Worm (Caenorhabditis elegans) whole organism, young adult: ENCODE data around the gene F56F10.1.

ENCODE experiments used
- B0336.3 ChIP-seq: fragments of 200-800 bp; sonication (Bioruptor generic); IDR thresholded peaks from 2 replicates; pipeline ENCODE4 v1.3.6; 2022; ENCODE audit warnings: missing genetic modification characterization, missing compliant biosample characterization
- C06A6.2 ChIP-seq: fragments of 200-800 bp; sonication (Bioruptor generic); conservative IDR thresholded peaks from 2 replicates; pipeline ENCODE4 v1.3.6; 2022; ENCODE audit warnings: missing genetic modification characterization, missing compliant biosample characterization
- D2030.7 ChIP-seq: fragments of 200-800 bp; sonication (Bioruptor generic); IDR thresholded peaks from 2 replicates; pipeline ENCODE4 v1.3.6; 2022; ENCODE audit warnings: missing genetic modification reagents, missing genetic modification characterization, missing compliant biosample characterization
- F57A8.1 ChIP-seq: fragments of 200-800 bp; sonication (Bioruptor generic); optimal IDR thresholded peaks from 2 replicates; lab custom pipeline; 2018; ENCODE audit warnings: mild to moderate bottlenecking, missing genetic modification characterization, moderate library complexity, missing compliant biosample characterization
- K11D2.4 ChIP-seq: fragments of 200-800 bp; sonication (Bioruptor generic); IDR thresholded peaks from 2 replicates; pipeline ENCODE4 v1.3.6; 2022; ENCODE audit warnings: missing genetic modification reagents, missing genetic modification characterization, missing compliant biosample characterization
- T07F8.4 ChIP-seq: sonication (generic microtip); optimal IDR thresholded peaks from 2 replicates; lab custom pipeline; 2016; ENCODE audit warnings: mild to moderate bottlenecking, missing genetic modification characterization, moderate library complexity, missing compliant biosample characterization
- Y53F4B.3 ChIP-seq: fragments of 200-800 bp; sonication (Bioruptor generic); IDR thresholded peaks from 2 replicates; pipeline ENCODE4 v1.3.6; 2022; ENCODE audit warnings: missing genetic modification reagents, missing genetic modification characterization, missing compliant biosample characterization
- Y79H2A.3 ChIP-seq: fragments of 200-800 bp; sonication (Bioruptor generic); conservative IDR thresholded peaks from 2 replicates; pipeline ENCODE4 v1.3.6; 2022; ENCODE audit warnings: missing genetic modification reagents, missing genetic modification characterization, missing compliant biosample characterization
- ZK185.1 ChIP-seq: sonication (generic microtip); optimal IDR thresholded peaks from 2 replicates; lab custom pipeline; 2016; ENCODE audit warnings: mild to moderate bottlenecking, missing genetic modification characterization, missing compliant biosample characterization; ENCODE audit not compliant: poor library complexity, severe bottlenecking
- ama-1 ChIP-seq, 3 experiments: fragments of 150-350 bp in 1 of 3; sonication (generic microtip) in 2 of 3; optimal IDR thresholded peaks; 2 replicates each; lab custom pipeline; 2014 to 2018; ENCODE audit warnings: missing biosample characterization in 2 of 3, missing genetic modification characterization in 2 of 3, missing genetic modification reagents in 2 of 3
- aptf-3 ChIP-seq: fragments of 200-800 bp; sonication (Bioruptor generic); IDR thresholded peaks from 2 replicates; pipeline ENCODE4 v1.3.6; 2022; ENCODE audit warnings: missing genetic modification characterization, missing compliant biosample characterization
- athp-1 ChIP-seq: sonication (generic microtip); optimal IDR thresholded peaks from 2 replicates; lab custom pipeline; 2017; ENCODE audit warnings: mild to moderate bottlenecking, missing genetic modification characterization, missing compliant biosample characterization
- attf-3 ChIP-seq: fragments of 200-800 bp; sonication (Bioruptor generic); conservative IDR thresholded peaks from 2 replicates; pipeline ENCODE4 v1.3.6; 2022; ENCODE audit warnings: missing genetic modification reagents, missing genetic modification characterization, missing compliant biosample characterization
- attf-5 ChIP-seq: fragments of 200-800 bp; sonication (Bioruptor generic); optimal IDR thresholded peaks from 2 replicates; lab custom pipeline; 2018; ENCODE audit warnings: mild to moderate bottlenecking, missing genetic modification characterization, missing compliant biosample characterization
- bed-1 ChIP-seq: fragments of 200-800 bp; sonication (Bioruptor generic); IDR thresholded peaks from 2 replicates; pipeline ENCODE4 v1.3.6; 2022; ENCODE audit warnings: missing genetic modification reagents, missing genetic modification characterization, missing compliant biosample characterization
- ceh-100 ChIP-seq: fragments of 200-800 bp; sonication (Bioruptor generic); IDR thresholded peaks from 2 replicates; pipeline ENCODE4 v1.3.6; 2022; ENCODE audit warnings: missing genetic modification reagents, missing genetic modification characterization, missing compliant biosample characterization
- ceh-58 ChIP-seq: fragments of 200-800 bp; sonication (Bioruptor generic); IDR thresholded peaks from 2 replicates; pipeline ENCODE4 v1.3.6; 2022; ENCODE audit warnings: missing genetic modification characterization, missing compliant biosample characterization
- ceh-79 ChIP-seq: sonication (generic microtip); optimal IDR thresholded peaks from 2 replicates; lab custom pipeline; 2017; ENCODE audit warnings: mild to moderate bottlenecking, missing genetic modification characterization, missing compliant biosample characterization
- ceh-91 ChIP-seq: fragments of 200-800 bp; sonication (Bioruptor generic); IDR thresholded peaks from 2 replicates; pipeline ENCODE4 v1.3.6; 2022; ENCODE audit warnings: missing genetic modification reagents, missing genetic modification characterization, missing compliant biosample characterization
- die-1 ChIP-seq: sonication (generic microtip); optimal IDR thresholded peaks from 2 replicates; lab custom pipeline; 2016; ENCODE audit warnings: missing genotype, mild to moderate bottlenecking, missing genetic modification characterization, missing compliant biosample characterization
- efl-1 ChIP-seq: fragments of 150-350 bp; optimal IDR thresholded peaks from 2 replicates; lab custom pipeline; 2014; ENCODE audit warnings: missing biosample characterization, missing genetic modification reagents, missing genetic modification characterization
- egrh-3 ChIP-seq: fragments of 200-800 bp; sonication (Bioruptor generic); IDR thresholded peaks from 2 replicates; pipeline ENCODE4 v1.3.6; 2022; ENCODE audit warnings: missing genetic modification reagents, missing genetic modification characterization, missing compliant biosample characterization
- ets-4 ChIP-seq: fragments of 200-800 bp; sonication (Bioruptor generic); optimal IDR thresholded peaks from 2 replicates; lab custom pipeline; 2018; ENCODE audit warnings: mild to moderate bottlenecking, missing genetic modification characterization, missing compliant biosample characterization
- gei-17 ChIP-seq: fragments of 200-800 bp; sonication (Bioruptor generic); optimal IDR thresholded peaks from 2 replicates; lab custom pipeline; 2018; ENCODE audit warnings: mild to moderate bottlenecking, missing genetic modification characterization, missing compliant biosample characterization
- him-1 ChIP-seq: sonication (generic microtip); optimal IDR thresholded peaks from 2 replicates; lab custom pipeline; 2016; ENCODE audit warnings: missing genotype, missing genetic modification reagents, missing genetic modification characterization, missing compliant biosample characterization
- hmg-20 ChIP-seq: fragments of 200-800 bp; sonication (Bioruptor generic); IDR thresholded peaks from 2 replicates; pipeline ENCODE4 v1.3.6; 2022; ENCODE audit warnings: missing genetic modification reagents, missing genetic modification characterization, missing compliant biosample characterization
- lag-1 ChIP-seq: fragments of 200-800 bp; sonication (Bioruptor generic); IDR thresholded peaks from 2 replicates; pipeline ENCODE4 v1.3.6; 2022; ENCODE audit warnings: missing genetic modification reagents, missing genetic modification characterization, missing compliant biosample characterization
- let-526 ChIP-seq: fragments of 200-800 bp; sonication (Bioruptor generic); IDR thresholded peaks from 2 replicates; pipeline ENCODE4 v1.3.6; 2022; ENCODE audit warnings: missing genetic modification reagents, missing genetic modification characterization, missing compliant biosample characterization
- lin-35 ChIP-seq, 3 experiments: fragments of 150-350 bp in 2 of 3; sonication (generic microtip) in 1 of 3; optimal IDR thresholded peaks; 2 replicates each; lab custom pipeline; 2014 to 2018; ENCODE audit warnings: missing biosample characterization in 3 of 3, missing genetic modification characterization in 3 of 3, missing genetic modification reagents in 3 of 3
- lir-1 ChIP-seq: fragments of 200-800 bp; sonication (Bioruptor generic); conservative IDR thresholded peaks from 2 replicates; pipeline ENCODE4 v1.3.6; 2022; ENCODE audit warnings: missing genetic modification reagents, missing genetic modification characterization, missing compliant biosample characterization
- madf-3 ChIP-seq: fragments of 200-800 bp; sonication (Bioruptor generic); IDR thresholded peaks from 2 replicates; pipeline ENCODE4 v1.3.6; 2022; ENCODE audit warnings: missing genetic modification reagents, missing genetic modification characterization, missing compliant biosample characterization
- mes-4 ChIP-seq: sonication (generic microtip); optimal IDR thresholded peaks from 2 replicates; lab custom pipeline; 2016; ENCODE audit warnings: missing genotype, missing genetic modification characterization, missing compliant biosample characterization
- nfya-1 ChIP-seq: sonication (generic microtip); optimal IDR thresholded peaks from 2 replicates; lab custom pipeline; 2017; ENCODE audit warnings: antibody characterized with exemption, missing compliant biosample characterization, missing genetic modification characterization, borderline replicate concordance; ENCODE audit not compliant: insufficient read depth
- nfyb-1 ChIP-seq: fragments of 200-800 bp; sonication (Bioruptor generic); IDR thresholded peaks from 2 replicates; pipeline ENCODE4 v1.3.6; 2022; ENCODE audit warnings: missing genetic modification reagents, missing genetic modification characterization, missing compliant biosample characterization
- nhr-120 ChIP-seq: fragments of 200-800 bp; sonication (Bioruptor generic); IDR thresholded peaks from 2 replicates; pipeline ENCODE4 v1.3.6; 2022; ENCODE audit warnings: missing genetic modification characterization, missing compliant biosample characterization
- nhr-80 ChIP-seq: sonication (generic microtip); optimal IDR thresholded peaks from 2 replicates; lab custom pipeline; 2016; ENCODE audit warnings: missing genetic modification characterization, missing compliant biosample characterization
- nhr-90 ChIP-seq: sonication (generic microtip); optimal IDR thresholded peaks from 2 replicates; lab custom pipeline; 2016; ENCODE audit warnings: missing genotype, mild to moderate bottlenecking, missing genetic modification characterization, missing compliant biosample characterization
- rcor-1 ChIP-seq: fragments of 200-800 bp; sonication (Bioruptor generic); IDR thresholded peaks from 2 replicates; pipeline ENCODE4 v1.3.6; 2022; ENCODE audit warnings: missing genetic modification reagents, missing genetic modification characterization, missing compliant biosample characterization
- rec-8 ChIP-seq, 2 experiments: sonication (generic microtip); optimal IDR thresholded peaks; 2 replicates each; lab custom pipeline; 2016; ENCODE audit warnings: mild to moderate bottlenecking in 2 of 2, missing genetic modification characterization in 2 of 2, missing genetic modification reagents in 2 of 2, missing genotype in 2 of 2, missing biosample characterization in 1 of 2, missing compliant biosample characterization in 1 of 2, moderate library complexity in 1 of 2
- rpc-1 ChIP-seq, 2 experiments: fragments of 150-350 bp in 1 of 2; sonication (generic microtip) in 1 of 2; optimal IDR thresholded peaks; 2 replicates each; lab custom pipeline; 2014 to 2018; ENCODE audit warnings: missing biosample characterization in 1 of 2, missing genetic modification characterization in 1 of 2, missing genetic modification reagents in 1 of 2, missing genotype in 1 of 2
- sea-2 ChIP-seq: fragments of 200-800 bp; sonication (Bioruptor generic); IDR thresholded peaks from 2 replicates; pipeline ENCODE4 v1.3.6; 2022; ENCODE audit warnings: missing genetic modification characterization, missing compliant biosample characterization
- snpc-1.3 ChIP-seq: sonication (generic microtip); optimal IDR thresholded peaks from 2 replicates; lab custom pipeline; 2017; ENCODE audit warnings: missing genetic modification characterization, mild to moderate bottlenecking, missing compliant biosample characterization, antibody characterized with exemption, moderate library complexity, missing genotype, missing genetic modification reagents; ENCODE audit not compliant: insufficient read depth
- snpc-4 ChIP-seq, 5 experiments: fragments of 150-350 bp in 1 of 5; sonication (generic microtip) in 4 of 5; optimal IDR thresholded peaks; 2 replicates each; lab custom pipeline; 2014 to 2018; ENCODE audit warnings: missing genetic modification characterization in 5 of 5, missing biosample characterization in 3 of 5, antibody characterized with exemption in 2 of 5, mild to moderate bottlenecking in 2 of 5, missing compliant biosample characterization in 2 of 5, missing genotype in 2 of 5, moderate library complexity in 2 of 5, missing genetic modification reagents in 1 of 5
- somi-1 ChIP-seq: fragments of 200-800 bp; sonication (Bioruptor generic); optimal IDR thresholded peaks from 2 replicates; lab custom pipeline; 2018; ENCODE audit warnings: mild to moderate bottlenecking, missing genetic modification characterization, missing compliant biosample characterization
- unc-62 ChIP-seq: fragments of 150-350 bp; optimal IDR thresholded peaks from 2 replicates; lab custom pipeline; 2014; ENCODE audit warnings: missing biosample characterization, missing genetic modification reagents, missing genetic modification characterization
- ztf-22 ChIP-seq: fragments of 200-800 bp; sonication (Bioruptor generic); optimal IDR thresholded peaks from 2 replicates; lab custom pipeline; 2018; ENCODE audit warnings: mild to moderate bottlenecking, missing genetic modification characterization, moderate library complexity, missing compliant biosample characterization
- ztf-3 ChIP-seq: fragments of 200-800 bp; sonication (Bioruptor generic); optimal IDR thresholded peaks from 2 replicates; lab custom pipeline; 2018; ENCODE audit warnings: mild to moderate bottlenecking, missing genetic modification characterization, missing compliant biosample characterization
- ztf-6 ChIP-seq: fragments of 200-800 bp; sonication (Bioruptor generic); IDR thresholded peaks from 2 replicates; pipeline ENCODE4 v1.3.6; 2022; ENCODE audit warnings: missing genetic modification reagents, missing genetic modification characterization, missing compliant biosample characterization

Gene F56F10.1

ce11 chrX:865214-865613 is 7.2 kb upstream of the F56F10.1 start:
- no peak for TF ChIP-seq nfya-1
- no peak for TF ChIP-seq rec-8 (tag; optimal IDR thresholded peaks at IDR 0.05; lab: Kevin White, UChicago)
- TF ChIP-seq lag-1 (GFP tag; lab: Robert Waterston, UW), result no peak
- TF ChIP-seq T07F8.4 (tag; lab: Kevin White, UChicago), result no peak
- no peak for TF ChIP-seq efl-1 (GFP tag; lab: Kevin White, UChicago)
- no peak for TF ChIP-seq nhr-90 (tag; lab: Kevin White, UChicago)
- no peak for TF ChIP-seq F57A8.1 (GFP tag; lab: Kevin White, UChicago)
- TF ChIP-seq ama-1 (optimal IDR thresholded peaks at IDR 0.05; lab: Kevin White, UChicago), result no peak
- TF ChIP-seq ama-1 (GFP tag; optimal IDR thresholded peaks at IDR 0.05; lab: Kevin White, UChicago), result no peak
- TF ChIP-seq hmg-20 (GFP tag; lab: Robert Waterston, UW), result no peak
- no peak for TF ChIP-seq snpc-1.3 (tag; lab: Kevin White, UChicago)
- TF ChIP-seq B0336.3 (GFP tag; lab: Robert Waterston, UW), result no peak
- TF ChIP-seq aptf-3 (GFP tag; lab: Robert Waterston, UW), result no peak
- 0 out of 2 replicates have a peak, but pooled peaks have one; percentile 13 for TF ChIP-seq D2030.7 (GFP tag; lab: Robert Waterston, UW)
- no peak for TF ChIP-seq C06A6.2 (GFP tag; lab: Robert Waterston, UW)
- no peak for TF ChIP-seq attf-3 (GFP tag; lab: Robert Waterston, UW)
- TF ChIP-seq sea-2 (GFP tag; lab: Robert Waterston, UW), result no peak
- no peak for TF ChIP-seq unc-62
- TF ChIP-seq let-526 (GFP tag; lab: Robert Waterston, UW), result peak; percentile 52; the same call in 1 of the 2 replicates
- TF ChIP-seq nfyb-1 (GFP tag; lab: Robert Waterston, UW), result no peak
- no peak for TF ChIP-seq ceh-91 (GFP tag; lab: Robert Waterston, UW)
- TF ChIP-seq Y53F4B.3 (GFP tag; lab: Robert Waterston, UW), result no peak
- TF ChIP-seq ztf-22, result no peak
- no peak for TF ChIP-seq die-1 (tag; lab: Kevin White, UChicago)
- no peak for TF ChIP-seq snpc-4 (GFP tag; optimal IDR thresholded peaks at IDR 0.05; lab: Kevin White, UChicago)
- TF ChIP-seq snpc-4 (tag; optimal IDR thresholded peaks at IDR 0.05; lab: Kevin White, UChicago), result no peak
- TF ChIP-seq Y79H2A.3 (GFP tag; lab: Robert Waterston, UW), result no peak
- no peak for TF ChIP-seq ets-4 (GFP tag; lab: Kevin White, UChicago)
- no peak for TF ChIP-seq ztf-6 (GFP tag; lab: Robert Waterston, UW)
- TF ChIP-seq bed-1 (GFP tag; lab: Robert Waterston, UW), result no peak
- TF ChIP-seq egrh-3, result no peak
- TF ChIP-seq lin-35 (GFP tag; optimal IDR thresholded peaks at IDR 0.05; lab: Kevin White, UChicago), result no peak
- TF ChIP-seq ztf-3 (GFP tag; lab: Kevin White, UChicago), result no peak
- TF ChIP-seq gei-17 (GFP tag; lab: Kevin White, UChicago), result no peak
- TF ChIP-seq ceh-58 (GFP tag; lab: Robert Waterston, UW), result no peak
- no peak for TF ChIP-seq mes-4 (tag; lab: Kevin White, UChicago)
- TF ChIP-seq attf-5 (GFP tag; lab: Kevin White, UChicago), result no peak
- no peak for TF ChIP-seq somi-1
- TF ChIP-seq rpc-1 (optimal IDR thresholded peaks at IDR 0.05; lab: Kevin White, UChicago), result peak; percentile 56
- TF ChIP-seq rpc-1 (tag; optimal IDR thresholded peaks at IDR 0.05; lab: Kevin White, UChicago), result peak; percentile 77
- no peak for TF ChIP-seq ceh-100
- peak; percentile 34; the same call in 1 of the 2 replicates for TF ChIP-seq rcor-1 (GFP tag; lab: Robert Waterston, UW)
- peak; percentile 31 for TF ChIP-seq him-1 (tag; lab: Kevin White, UChicago)
- no peak for TF ChIP-seq athp-1 (tag; lab: Kevin White, UChicago)
- peak; percentile 57; the same call in 1 of the 2 replicates for TF ChIP-seq K11D2.4 (GFP tag; lab: Robert Waterston, UW)
- no peak for TF ChIP-seq nhr-120 (GFP tag; lab: Robert Waterston, UW)
- no peak for TF ChIP-seq ceh-79 (tag; lab: Kevin White, UChicago)
- no peak for TF ChIP-seq madf-3 (GFP tag; lab: Robert Waterston, UW)
- no peak for TF ChIP-seq nhr-80 (tag; lab: Kevin White, UChicago)
- no peak for TF ChIP-seq lir-1
- no peak for TF ChIP-seq ZK185.1
